Fruit fly (Drosophila melanogaster) whole organism, embryonic: ENCODE results near the gene Mct1.

Experiments
- Aef1 ChIP-seq: fragments of 200-800 bp; sonication (Bioruptor generic); IDR thresholded peaks from 3 replicates; pipeline ENCODE4 v1.3.6; 2022; ENCODE audit warnings: missing biosample characterization, missing genetic modification characterization
- CG11093 ChIP-seq: fragments of 200-800 bp; sonication (Bioruptor generic); IDR thresholded peaks from 3 replicates; pipeline ENCODE4 v1.3.6; 2022; ENCODE audit warnings: missing biosample characterization, missing genetic modification characterization
- CG13894 ChIP-seq: fragments of 200-800 bp; sonication (Bioruptor generic); optimal IDR thresholded peaks from 3 replicates; lab custom pipeline; 2018; ENCODE audit warnings: missing biosample characterization, mild to moderate bottlenecking, missing genetic modification characterization, moderate library complexity
- CG17612 ChIP-seq: fragments of 200-800 bp; sonication (Bioruptor generic); IDR thresholded peaks from 2 replicates; pipeline ENCODE4 v1.3.6; 2022; ENCODE audit warnings: missing biosample characterization, missing genetic modification characterization
- CG17802 ChIP-seq: fragments of 200-800 bp; sonication (Bioruptor generic); optimal IDR thresholded peaks from 2 replicates; lab custom pipeline; 2018; ENCODE audit warnings: missing biosample characterization, mild to moderate bottlenecking, missing genetic modification characterization, moderate library complexity
- CG17829 ChIP-seq: fragments of 200-800 bp; optimal IDR thresholded peaks from 2 replicates; lab custom pipeline; 2019; ENCODE audit warnings: missing biosample characterization, mild to moderate bottlenecking, missing genetic modification characterization, moderate library complexity
- CG18011 ChIP-seq: fragments of 200-800 bp; sonication (Bioruptor generic); optimal IDR thresholded peaks from 2 replicates; lab custom pipeline; 2017; ENCODE audit warnings: missing biosample characterization, missing genetic modification characterization, mild to moderate bottlenecking, moderate library complexity, missing genotype
- CG18476 ChIP-seq: fragments of 200-800 bp; sonication (Bioruptor generic); optimal IDR thresholded peaks from 2 replicates; lab custom pipeline; 2016; ENCODE audit warnings: missing biosample characterization, mild to moderate bottlenecking, missing genetic modification characterization
- CG32532 ChIP-seq: fragments of 200-800 bp; sonication (Bioruptor generic); IDR thresholded peaks from 2 replicates; pipeline ENCODE4 v1.3.6; 2022; ENCODE audit warnings: missing biosample characterization, missing genetic modification characterization
- CG3726 ChIP-seq: fragments of 200-800 bp; sonication (Bioruptor generic); IDR thresholded peaks from 3 replicates; pipeline ENCODE4, ENCODE4 v1.3.6; 2022; ENCODE audit warnings: missing biosample characterization, missing genetic modification characterization
- CG3995 ChIP-seq: fragments of 200-800 bp; sonication (Bioruptor generic); optimal IDR thresholded peaks from 3 replicates; lab custom pipeline; 2016; ENCODE audit warnings: missing biosample characterization, missing genetic modification characterization
- CG4360 ChIP-seq: fragments of 200-800 bp; sonication (Bioruptor generic); IDR thresholded peaks from 2 replicates; pipeline ENCODE4 v1.3.6; 2022; ENCODE audit warnings: missing biosample characterization, missing genetic modification characterization
- CG4404 ChIP-seq: fragments of 200-800 bp; sonication (Bioruptor generic); IDR thresholded peaks from 2 replicates; pipeline ENCODE4 v1.3.6; 2022; ENCODE audit warnings: missing biosample characterization, missing genetic modification characterization
- CG4617 ChIP-seq: fragments of 200-800 bp; sonication (Bioruptor generic); optimal IDR thresholded peaks from 3 replicates; lab custom pipeline; 2016; ENCODE audit warnings: missing biosample characterization, missing genetic modification characterization, borderline replicate concordance
- CG5953 ChIP-seq: fragments of 200-800 bp; sonication (Bioruptor generic); IDR thresholded peaks from 2 replicates; pipeline ENCODE4 v1.3.6; 2022; ENCODE audit warnings: missing biosample characterization, missing genetic modification characterization
- CG6765 ChIP-seq: fragments of 200-800 bp; sonication (Bioruptor generic); optimal IDR thresholded peaks from 3 replicates; lab custom pipeline; 2017; ENCODE audit warnings: missing biosample characterization, mild to moderate bottlenecking, missing genetic modification characterization
- CG7357 ChIP-seq: fragments of 200-800 bp; sonication (Bioruptor generic); IDR thresholded peaks from 3 replicates; pipeline ENCODE4 v1.3.6; 2022; ENCODE audit warnings: missing biosample characterization, missing genetic modification characterization
- CG7786 ChIP-seq: fragments of 200-800 bp; sonication (Bioruptor generic); optimal IDR thresholded peaks from 2 replicates; lab custom pipeline; 2016; ENCODE audit warnings: missing biosample characterization, missing genetic modification characterization
- CG9437 ChIP-seq: fragments of 200-800 bp; sonication (Bioruptor generic); optimal IDR thresholded peaks from 2 replicates; lab custom pipeline; 2018; ENCODE audit warnings: missing biosample characterization, mild to moderate bottlenecking, missing genetic modification characterization
- CG9932 ChIP-seq: fragments of 200-800 bp; sonication (Bioruptor generic); IDR thresholded peaks from 2 replicates; pipeline ENCODE4 v1.3.6; 2022; ENCODE audit warnings: missing biosample characterization, missing genetic modification characterization
- Dfd ChIP-seq, 2 experiments: fragments of >200 bp; optimal IDR thresholded peaks; 2 replicates each; lab custom pipeline; 2017; ENCODE audit warnings: missing biosample characterization in 2 of 2, missing genetic modification characterization in 2 of 2
- Doc2 ChIP-seq: fragments of 200-800 bp; sonication (Bioruptor generic); IDR thresholded peaks from 2 replicates; pipeline ENCODE4 v1.3.6; 2022; ENCODE audit warnings: missing biosample characterization, missing genetic modification characterization
- Dp ChIP-seq: fragments of 200-800 bp; sonication (Bioruptor generic); optimal IDR thresholded peaks from 2 replicates; lab custom pipeline; 2018; ENCODE audit warnings: missing biosample characterization, mild to moderate bottlenecking, missing genetic modification characterization, moderate library complexity
- E2f1 ChIP-seq: fragments of 200-800 bp; sonication (Bioruptor generic); IDR thresholded peaks from 2 replicates; pipeline ENCODE4 v1.3.6; 2022; ENCODE audit warnings: missing biosample characterization, missing genetic modification characterization
- Elba2 ChIP-seq: fragments of 200-800 bp; sonication (Bioruptor generic); optimal IDR thresholded peaks from 3 replicates; lab custom pipeline; 2016; ENCODE audit warnings: missing biosample characterization, missing genetic modification characterization
- HLH3B ChIP-seq: fragments of 200-800 bp; sonication (Bioruptor generic); IDR thresholded peaks from 2 replicates; pipeline ENCODE4 v1.3.6; 2022; ENCODE audit warnings: missing biosample characterization, missing genetic modification characterization
- Hr39 ChIP-seq: fragments of >200 bp; optimal IDR thresholded peaks from 2 replicates; lab custom pipeline; 2017
- Hsf ChIP-seq: fragments of 200-800 bp; sonication (Bioruptor generic); optimal IDR thresholded peaks from 3 replicates; lab custom pipeline; 2016; ENCODE audit warnings: missing biosample characterization, missing genetic modification characterization
- Kr ChIP-seq: fragments of 200-800 bp; sonication (Bioruptor generic); optimal IDR thresholded peaks from 2 replicates; lab custom pipeline; 2017; ENCODE audit warnings: missing biosample characterization, mild to moderate bottlenecking, missing genetic modification characterization
- Lpt ChIP-seq: fragments of >200 bp; optimal IDR thresholded peaks from 2 replicates; lab custom pipeline; 2018; ENCODE audit warnings: missing biosample characterization, missing genetic modification characterization
- Nf-YA ChIP-seq: fragments of 200-800 bp; sonication (Bioruptor generic); IDR thresholded peaks from 2 replicates; pipeline ENCODE4 v1.3.6; 2022; ENCODE audit warnings: missing biosample characterization, missing genetic modification characterization
- amos ChIP-seq: fragments of 200-800 bp; sonication (Bioruptor generic); IDR thresholded peaks from 2 replicates; pipeline ENCODE4 v1.3.6; 2022; ENCODE audit warnings: missing biosample characterization, missing genetic modification characterization; ENCODE audit not compliant: partially characterized antibody
- crol ChIP-seq: fragments of 200-800 bp; sonication (Bioruptor generic); IDR thresholded peaks from 2 replicates; pipeline ENCODE4 v1.3.6; 2022; ENCODE audit warnings: missing biosample characterization, missing genetic modification characterization
- da ChIP-seq: fragments of 200-800 bp; sonication (Bioruptor generic); optimal IDR thresholded peaks from 2 replicates; lab custom pipeline; 2016; ENCODE audit warnings: missing biosample characterization, missing genetic modification characterization
- ems ChIP-seq: fragments of 200-800 bp; sonication (Bioruptor generic); optimal IDR thresholded peaks from 3 replicates; lab custom pipeline; 2016; ENCODE audit warnings: missing biosample characterization, missing genetic modification characterization
- en ChIP-seq: fragments of 200-800 bp; sonication (Bioruptor generic); optimal IDR thresholded peaks from 2 replicates; lab custom pipeline; 2016; ENCODE audit warnings: missing biosample characterization, missing genetic modification characterization
- fd96Cb ChIP-seq: fragments of 200-800 bp; sonication (Bioruptor generic); optimal IDR thresholded peaks from 2 replicates; lab custom pipeline; 2018; ENCODE audit warnings: missing biosample characterization, mild to moderate bottlenecking, missing genetic modification characterization, moderate library complexity
- gcm ChIP-seq: fragments of 200-800 bp; sonication (Bioruptor generic); optimal IDR thresholded peaks from 2 replicates; lab custom pipeline; 2019; ENCODE audit warnings: missing biosample characterization, mild to moderate bottlenecking, missing genetic modification characterization, moderate library complexity
- inv ChIP-seq: fragments of 200-800 bp; sonication (Bioruptor generic); IDR thresholded peaks from 2 replicates; pipeline ENCODE4 v1.3.6; 2022; ENCODE audit warnings: missing biosample characterization, missing genetic modification characterization; ENCODE audit not compliant: partially characterized antibody
- jing ChIP-seq: fragments of 200-800 bp; sonication (Bioruptor generic); optimal IDR thresholded peaks from 2 replicates; lab custom pipeline; 2018; ENCODE audit warnings: missing biosample characterization, mild to moderate bottlenecking, missing genetic modification characterization
- knrl ChIP-seq: fragments of 200-800 bp; sonication (Bioruptor generic); IDR thresholded peaks from 3 replicates; pipeline ENCODE4 v1.3.6; 2022; ENCODE audit warnings: missing biosample characterization, missing genetic modification characterization; ENCODE audit not compliant: partially characterized antibody
- nerfin-2 ChIP-seq: fragments of 200-800 bp; sonication (Bioruptor generic); IDR thresholded peaks from 2 replicates; pipeline ENCODE4 v1.3.6; 2022; ENCODE audit warnings: missing biosample characterization, missing genetic modification characterization; ENCODE audit not compliant: partially characterized antibody
- oc ChIP-seq: fragments of 200-800 bp; sonication (Bioruptor generic); optimal IDR thresholded peaks from 2 replicates; lab custom pipeline; 2018; ENCODE audit warnings: missing biosample characterization, mild to moderate bottlenecking, missing genetic modification characterization, moderate library complexity
- ranshi ChIP-seq: fragments of 200-800 bp; sonication (Bioruptor generic); IDR thresholded peaks from 2 replicates; pipeline ENCODE4 v1.3.6; 2022; ENCODE audit warnings: missing biosample characterization, missing genetic modification characterization
- tap ChIP-seq: fragments of 200-800 bp; optimal IDR thresholded peaks from 3 replicates; lab custom pipeline; 2019; ENCODE audit warnings: missing biosample characterization, mild to moderate bottlenecking, missing genetic modification characterization, moderate library complexity
- trh ChIP-seq: fragments of 200-800 bp; sonication (Bioruptor generic); optimal IDR thresholded peaks from 2 replicates; lab custom pipeline; 2016; ENCODE audit warnings: missing biosample characterization, missing genetic modification characterization
- wdn ChIP-seq: fragments of 200-800 bp; sonication (Bioruptor generic); IDR thresholded peaks from 2 replicates; pipeline ENCODE4 v1.3.6; 2022; ENCODE audit warnings: missing biosample characterization, missing genetic modification characterization

Mct1 gene

dm6 chrX:2241842-2242241 lies 52.9 kb downstream of the Mct1 start, which contains the start of gene kz (continued):
- peak; percentile 68 for TF ChIP-seq CG4617 (GFP tag; lab: Kevin White, UChicago)
- peak; percentile 91 for TF ChIP-seq CG17802 (tag; lab: Kevin White, UChicago)
- TF ChIP-seq Nf-YA (GFP tag; lab: Robert Waterston, UW): no peak
- no peak for TF ChIP-seq oc (tag; lab: Kevin White, UChicago)
- TF ChIP-seq crol (GFP tag; lab: Robert Waterston, UW): no peak
- peak; percentile 82 for TF ChIP-seq knrl (GFP tag; lab: Robert Waterston, UW)
- peak; percentile 91 for TF ChIP-seq amos (GFP tag; lab: Robert Waterston, UW)
- TF ChIP-seq Dp (GFP tag; lab: Kevin White, UChicago): peak; percentile 66
- peak; percentile 58 for TF ChIP-seq CG3995 (GFP tag; lab: Kevin White, UChicago)
- no peak for TF ChIP-seq Doc2 (GFP tag; lab: Robert Waterston, UW)
- TF ChIP-seq, all 482 proteins: peak for 72

dm6 chrX:2242897-2243296 lies 53.9 kb downstream of the Mct1 start:
- TF ChIP-seq CG13894 (no peak), Hr39 (peak; percentile 76)

dm6 chrX:2244753-2245152 lies 55.8 kb downstream of the Mct1 start:
- TF ChIP-seq CG7357 (GFP tag; lab: Robert Waterston, UW): no peak
- peak; percentile 11 for TF ChIP-seq Elba2
- TF ChIP-seq oc (tag; lab: Kevin White, UChicago): no peak
- TF ChIP-seq CG9437 (GFP tag; lab: Kevin White, UChicago): peak; percentile 97

- TF ChIP-seq tap (tag; lab: Kevin White, UChicago) (no peak), Kr (GFP tag; lab: Kevin White, UChicago) (no peak), CG5953 (GFP tag; lab: Robert Waterston, UW) (no peak), Hsf (GFP tag; lab: Kevin White, UChicago) (no peak), jing (GFP tag; lab: Kevin White, UChicago) (no peak), Dfd (GFP tag; optimal IDR thresholded peaks at IDR 0.05; lab: Kevin White, UChicago) (no peak), Lpt (no peak), en (GFP tag; lab: Kevin White, UChicago) (no peak), wdn (GFP tag; lab: Robert Waterston, UW) (no peak), E2f1 (GFP tag; lab: Robert Waterston, UW) (no peak), CG11093 (GFP tag; lab: Robert Waterston, UW) (no peak), CG18011 (GFP tag; lab: Kevin White, UChicago) (no peak), CG4404 (GFP tag; lab: Robert Waterston, UW) (no peak), CG4360 (GFP tag; lab: Robert Waterston, UW) (no peak), fd96Cb (tag; lab: Kevin White, UChicago) (no peak), trh (GFP tag; lab: Kevin White, UChicago) (no peak), CG6765 (GFP tag; lab: Kevin White, UChicago) (no peak), CG18476 (GFP tag; lab: Kevin White, UChicago) (no peak), HLH3B (GFP tag; lab: Robert Waterston, UW) (no peak)
Observed at dm6 chrX:2245931-2246330, 56.9 kb downstream of the Mct1 start, which contains the start of gene Or2a. Gene Or2a (plus strand): TSS chrX:2246231.

- TF ChIP-seq inv (GFP tag; lab: Robert Waterston, UW) (peak; percentile 51; the same call in 1 of the 2 replicates), CG17829 (tag; lab: Kevin White, UChicago) (no peak), CG32532 (no peak), ranshi (GFP tag; lab: Robert Waterston, UW) (no peak), da (GFP tag; lab: Kevin White, UChicago) (no peak), CG7786 (no peak), nerfin-2 (GFP tag; lab: Robert Waterston, UW) (peak; percentile 82), CG9932 (GFP tag; lab: Robert Waterston, UW) (no peak), gcm (no peak), CG3726 (GFP tag; lab: Robert Waterston, UW) (no peak), Aef1 (GFP tag; lab: Robert Waterston, UW) (no peak), ems (no peak), CG17612 (GFP tag; lab: Robert Waterston, UW) (no peak)
Observed at dm6 chrX:2249763-2250162, 60.8 kb downstream of the Mct1 start, which contains the start of gene crn. Gene crn (minus strand): TSS chrX:2249983.
